Fruit fly (Drosophila melanogaster) whole organism, embryonic: ENCODE data around the gene CG10738.

Experiments
- Bteb2 ChIP-seq: fragments of 200-800 bp; sonication (Bioruptor generic); optimal IDR thresholded peaks from 2 replicates; lab custom pipeline; 2016; ENCODE audit warnings: missing biosample characterization, missing genetic modification characterization
- CG10366 ChIP-seq: fragments of 200-800 bp; sonication (Bioruptor generic); IDR thresholded peaks from 2 replicates; pipeline ENCODE4 v1.3.6; 2022; ENCODE audit warnings: missing biosample characterization, missing genetic modification characterization
- CG11085 ChIP-seq: fragments of 200-800 bp; sonication (Bioruptor generic); IDR thresholded peaks from 2 replicates; pipeline ENCODE4 v1.3.6; 2022; ENCODE audit warnings: missing biosample characterization, missing genetic modification characterization
- CG11560 ChIP-seq: fragments of 200-800 bp; sonication (Bioruptor generic); IDR thresholded peaks from 3 replicates; pipeline ENCODE4 v1.3.6; 2022; ENCODE audit warnings: missing biosample characterization, missing genetic modification characterization
- CG11696 ChIP-seq: fragments of 200-800 bp; sonication (Bioruptor generic); IDR thresholded peaks from 2 replicates; pipeline ENCODE4 v1.3.6; 2022; ENCODE audit warnings: missing biosample characterization, missing genetic modification characterization
- CG12236 ChIP-seq: fragments of 200-800 bp; sonication (Bioruptor generic); optimal IDR thresholded peaks from 2 replicates; lab custom pipeline; 2016; ENCODE audit warnings: missing biosample characterization, missing genetic modification characterization
- CG12391 ChIP-seq: fragments of 200-800 bp; sonication (Bioruptor generic); optimal IDR thresholded peaks from 3 replicates; lab custom pipeline; 2018; ENCODE audit warnings: missing biosample characterization, mild to moderate bottlenecking, missing genetic modification characterization, moderate library complexity
- CG15269 ChIP-seq: fragments of 200-800 bp; sonication (Bioruptor generic); optimal IDR thresholded peaks from 2 replicates; lab custom pipeline; 2018; ENCODE audit warnings: missing biosample characterization, mild to moderate bottlenecking, missing genetic modification characterization, moderate library complexity
- CG17361 ChIP-seq: fragments of 200-800 bp; sonication (Bioruptor generic); IDR thresholded peaks from 3 replicates; pipeline ENCODE4 v1.3.6; 2022; ENCODE audit warnings: missing biosample characterization, missing genetic modification characterization
- CG18011 ChIP-seq: fragments of 200-800 bp; sonication (Bioruptor generic); optimal IDR thresholded peaks from 2 replicates; lab custom pipeline; 2017; ENCODE audit warnings: missing biosample characterization, missing genetic modification characterization, mild to moderate bottlenecking, moderate library complexity, missing genotype
- CG2678 ChIP-seq: fragments of 200-800 bp; sonication (Bioruptor generic); optimal IDR thresholded peaks from 3 replicates; lab custom pipeline; 2019; ENCODE audit warnings: missing biosample characterization, mild to moderate bottlenecking, missing genetic modification characterization, moderate library complexity
- CG3995 ChIP-seq: fragments of 200-800 bp; sonication (Bioruptor generic); optimal IDR thresholded peaks from 3 replicates; lab custom pipeline; 2016; ENCODE audit warnings: missing biosample characterization, missing genetic modification characterization
- CG5180 ChIP-seq: fragments of 200-800 bp; sonication (Bioruptor generic); optimal IDR thresholded peaks from 3 replicates; lab custom pipeline; 2017; ENCODE audit warnings: missing biosample characterization, missing genetic modification characterization, mild to moderate bottlenecking, moderate library complexity, missing genetic modification reagents
- CG6654 ChIP-seq: fragments of 200-800 bp; sonication (Bioruptor generic); optimal IDR thresholded peaks from 2 replicates; lab custom pipeline; 2017; ENCODE audit warnings: missing biosample characterization, mild to moderate bottlenecking, missing genetic modification characterization
- CG6689 ChIP-seq: fragments of 200-800 bp; sonication (Bioruptor generic); IDR thresholded peaks from 2 replicates; pipeline ENCODE4 v1.3.6; 2022; ENCODE audit warnings: missing biosample characterization, missing genetic modification characterization
- CG8290 ChIP-seq, 3 experiments: fragments of 200-800 bp; sonication (Bioruptor generic); optimal IDR thresholded peaks; 2 replicates each; lab custom pipeline; 2016 to 2019; ENCODE audit warnings: missing biosample characterization in 3 of 3, missing genetic modification characterization in 3 of 3, mild to moderate bottlenecking in 2 of 3, moderate library complexity in 1 of 3
- CG8944 ChIP-seq: fragments of 200-800 bp; sonication (Bioruptor generic); optimal IDR thresholded peaks from 3 replicates; lab custom pipeline; 2016; ENCODE audit warnings: missing biosample characterization, missing genetic modification characterization
- CG9727 ChIP-seq: fragments of 200-800 bp; sonication (Bioruptor generic); optimal IDR thresholded peaks from 3 replicates; lab custom pipeline; 2017; ENCODE audit warnings: missing biosample characterization, mild to moderate bottlenecking, missing genetic modification characterization
- CHES-1-like ChIP-seq: fragments of 200-800 bp; sonication (Bioruptor generic); optimal IDR thresholded peaks from 2 replicates; lab custom pipeline; 2016; ENCODE audit warnings: missing biosample characterization, missing genetic modification characterization
- Fer1 ChIP-seq: fragments of 200-800 bp; sonication (Bioruptor generic); optimal IDR thresholded peaks from 2 replicates; lab custom pipeline; 2017; ENCODE audit warnings: missing biosample characterization, mild to moderate bottlenecking, missing genetic modification characterization
- H15 ChIP-seq: fragments of 200-800 bp; sonication (Bioruptor generic); IDR thresholded peaks from 3 replicates; pipeline ENCODE4 v1.3.6; 2022; ENCODE audit warnings: missing biosample characterization, missing genetic modification characterization
- HmgZ ChIP-seq: fragments of 200-800 bp; sonication (Bioruptor generic); optimal IDR thresholded peaks from 2 replicates; lab custom pipeline; 2018; ENCODE audit warnings: missing biosample characterization, mild to moderate bottlenecking, missing genetic modification characterization
- Nf-YC ChIP-seq: fragments of 200-800 bp; optimal IDR thresholded peaks from 3 replicates; lab custom pipeline; 2019; ENCODE audit warnings: missing biosample characterization, mild to moderate bottlenecking, missing genetic modification characterization, moderate library complexity
- Sin3A ChIP-seq: fragments of >200 bp; optimal IDR thresholded peaks from 2 replicates; lab custom pipeline; 2018
- Taf1 ChIP-seq: fragments of 200-800 bp; sonication (Bioruptor generic); IDR thresholded peaks from 2 replicates; pipeline ENCODE4 v1.3.6; 2022; ENCODE audit warnings: missing biosample characterization, missing genetic modification characterization
- Trl ChIP-seq, 3 experiments: fragments of >200 bp in 2 of 3; fragments of 200-800 bp in 1 of 3; sonication (Bioruptor generic) in 1 of 3; optimal IDR thresholded peaks; 2 replicates in 1 of 3; 3 replicates in 2 of 3; lab custom pipeline; 2016 to 2017; ENCODE audit warnings: missing biosample characterization in 1 of 3, missing genetic modification characterization in 1 of 3
- Vsx1 ChIP-seq: fragments of 200-800 bp; sonication (Bioruptor generic); optimal IDR thresholded peaks from 2 replicates; lab custom pipeline; 2017; ENCODE audit warnings: missing biosample characterization, mild to moderate bottlenecking, missing genetic modification characterization, missing genetic modification reagents
- ac ChIP-seq: fragments of 200-800 bp; sonication (Bioruptor generic); optimal IDR thresholded peaks from 3 replicates; lab custom pipeline; 2017; ENCODE audit warnings: missing biosample characterization, mild to moderate bottlenecking, missing genetic modification characterization
- ash1 ChIP-seq: fragments of 200-800 bp; sonication (Bioruptor generic); optimal IDR thresholded peaks from 2 replicates; lab custom pipeline; 2018; ENCODE audit warnings: missing biosample characterization, mild to moderate bottlenecking, missing genetic modification characterization
- cas ChIP-seq: fragments of 200-800 bp; sonication (Bioruptor generic); IDR thresholded peaks from 2 replicates; pipeline ENCODE4 v1.3.6; 2022; ENCODE audit warnings: missing biosample characterization, missing genetic modification characterization
- corto ChIP-seq: fragments of 200-800 bp; sonication (Bioruptor generic); optimal IDR thresholded peaks from 2 replicates; lab custom pipeline; 2016; ENCODE audit warnings: missing biosample characterization, mild to moderate bottlenecking, missing genetic modification characterization, moderate library complexity
- ftz-f1 ChIP-seq: fragments of 200-800 bp; sonication (Bioruptor generic); optimal IDR thresholded peaks from 2 replicates; lab custom pipeline; 2016; ENCODE audit warnings: missing biosample characterization, missing genetic modification characterization
- fu2 ChIP-seq: fragments of 200-800 bp; sonication (Bioruptor generic); optimal IDR thresholded peaks from 2 replicates; lab custom pipeline; 2016; ENCODE audit warnings: missing biosample characterization, missing genetic modification characterization
- gcm ChIP-seq: fragments of 200-800 bp; sonication (Bioruptor generic); optimal IDR thresholded peaks from 2 replicates; lab custom pipeline; 2019; ENCODE audit warnings: missing biosample characterization, mild to moderate bottlenecking, missing genetic modification characterization, moderate library complexity
- hth ChIP-seq: fragments of >200 bp; optimal IDR thresholded peaks from 2 replicates; lab custom pipeline; 2017; ENCODE audit warnings: inconsistent platforms
- lab ChIP-seq: fragments of 200-800 bp; sonication (Bioruptor generic); optimal IDR thresholded peaks from 3 replicates; lab custom pipeline; 2017; ENCODE audit warnings: missing biosample characterization, missing genetic modification characterization, mild to moderate bottlenecking, moderate library complexity, missing genetic modification reagents
- mirr ChIP-seq: fragments of 200-800 bp; sonication (Bioruptor generic); optimal IDR thresholded peaks from 3 replicates; lab custom pipeline; 2018; ENCODE audit warnings: missing biosample characterization, mild to moderate bottlenecking, missing genetic modification characterization
- org-1 ChIP-seq: fragments of 200-800 bp; sonication (Bioruptor generic); optimal IDR thresholded peaks from 2 replicates; lab custom pipeline; 2017; ENCODE audit warnings: missing biosample characterization, missing genetic modification characterization
- p53 ChIP-seq: fragments of 200-800 bp; sonication (Bioruptor generic); optimal IDR thresholded peaks from 2 replicates; lab custom pipeline; 2016; ENCODE audit warnings: missing biosample characterization, missing genetic modification characterization
- pita ChIP-seq: fragments of 200-800 bp; sonication (Bioruptor generic); optimal IDR thresholded peaks from 2 replicates; lab custom pipeline; 2017; ENCODE audit warnings: missing biosample characterization, mild to moderate bottlenecking, missing genetic modification characterization
- pnt ChIP-seq: fragments of 200-800 bp; sonication (Bioruptor generic); optimal IDR thresholded peaks from 3 replicates; lab custom pipeline; 2016; ENCODE audit warnings: missing biosample characterization, missing genetic modification characterization
- prd ChIP-seq, 3 experiments: fragments of >200 bp in 2 of 3; fragments of 200-800 bp in 1 of 3; sonication (Bioruptor generic) in 1 of 3; optimal IDR thresholded peaks in 2 of 3; IDR thresholded peaks in 1 of 3; 2 replicates in 2 of 3; 3 replicates in 1 of 3; pipeline versions ENCODE4 v1.3.6 to Lab custom; 2017 to 2022; ENCODE audit warnings: missing biosample characterization in 1 of 3, missing genetic modification characterization in 1 of 3
- pzg ChIP-seq: fragments of 200-800 bp; sonication (Bioruptor generic); optimal IDR thresholded peaks from 3 replicates; lab custom pipeline; 2018; ENCODE audit warnings: missing biosample characterization, mild to moderate bottlenecking, missing genetic modification characterization, moderate library complexity
- sens-2 ChIP-seq: fragments of 200-800 bp; sonication (Bioruptor generic); IDR thresholded peaks from 2 replicates; pipeline ENCODE4 v1.3.6; 2022; ENCODE audit warnings: missing biosample characterization, missing genetic modification characterization
- sisA ChIP-seq: fragments of 200-800 bp; sonication (Bioruptor generic); IDR thresholded peaks from 2 replicates; pipeline ENCODE4 v1.3.6; 2022; ENCODE audit warnings: missing biosample characterization, missing genetic modification characterization
- slbo ChIP-seq: fragments of 200-800 bp; sonication (Bioruptor generic); IDR thresholded peaks from 2 replicates; pipeline ENCODE4 v1.3.6; 2022; ENCODE audit warnings: missing biosample characterization, missing genetic modification characterization
- slp2 ChIP-seq: fragments of 200-800 bp; sonication (Bioruptor generic); optimal IDR thresholded peaks from 2 replicates; lab custom pipeline; 2016; ENCODE audit warnings: missing biosample characterization, missing genetic modification characterization
- so ChIP-seq: fragments of 200-800 bp; sonication (Bioruptor generic); IDR thresholded peaks from 3 replicates; pipeline ENCODE4 v1.3.6; 2022; ENCODE audit warnings: missing biosample characterization, missing genetic modification characterization
- tgo ChIP-seq: fragments of 200-800 bp; sonication (Bioruptor generic); IDR thresholded peaks from 3 replicates; pipeline ENCODE4 v1.3.6; 2022; ENCODE audit warnings: missing biosample characterization, missing genetic modification characterization
- ttk ChIP-seq: fragments of 200-800 bp; sonication (Bioruptor generic); IDR thresholded peaks from 2 replicates; pipeline ENCODE4 v2.1.2; 2022; ENCODE audit warnings: missing biosample characterization, missing genetic modification characterization

CG10738 gene

dm6 chr3L:13479609-13480240 is 29.2 kb downstream of the CG10738 start (continued):
- peak; percentile 8 for TF ChIP-seq Fer1
- no peak for TF ChIP-seq gcm (GFP tag; lab: Kevin White, UChicago)
- peak; percentile 69 for TF ChIP-seq slbo (GFP tag; lab: Robert Waterston, UW)
- 0 out of 3 replicates have a peak, but pooled peaks have one; percentile 56 for TF ChIP-seq so (GFP tag; lab: Robert Waterston, UW)
- no peak for TF ChIP-seq ttk
- TF ChIP-seq Trl (optimal IDR thresholded peaks at IDR 0.05; lab: Kevin White, UChicago), result peak in 1 of 2 experiments; percentile 23
- TF ChIP-seq Trl (GFP tag; optimal IDR thresholded peaks at IDR 0.05; lab: Kevin White, UChicago), result no peak
- no peak for TF ChIP-seq H15 (GFP tag; lab: Robert Waterston, UW)
- TF ChIP-seq corto, result no peak
- no peak for TF ChIP-seq sens-2 (GFP tag; lab: Robert Waterston, UW)
- peak; percentile 0 for TF ChIP-seq CG3995 (GFP tag; lab: Kevin White, UChicago)
- TF ChIP-seq cas (GFP tag; lab: Robert Waterston, UW), result no peak
- TF ChIP-seq Bteb2 (GFP tag; lab: Kevin White, UChicago), result peak; percentile 1
- TF ChIP-seq CG17361 (GFP tag; lab: Robert Waterston, UW), result peak; percentile 67; the same call in 2 of the 3 replicates
- TF ChIP-seq prd (optimal IDR thresholded peaks at IDR 0.05; lab: Kevin White, UChicago), result no peak
- 0 out of 3 replicates have a peak, but pooled peaks have one; percentile 38 for TF ChIP-seq prd (GFP tag; IDR thresholded peaks at IDR 0.05; lab: Robert Waterston, UW)
- peak; percentile 39 for TF ChIP-seq sisA (GFP tag; lab: Robert Waterston, UW)
- peak; percentile 46 for TF ChIP-seq CG12391
- no peak for TF ChIP-seq CG12236 (GFP tag; lab: Kevin White, UChicago)
- no peak for TF ChIP-seq Taf1
- TF ChIP-seq hth (lab: Kevin White, UChicago), result no peak
- TF ChIP-seq CG10366 (GFP tag; lab: Robert Waterston, UW), result 0 out of 2 replicates have a peak, but pooled peaks have one; percentile 26
- peak; percentile 15 for TF ChIP-seq CG6654 (GFP tag; lab: Kevin White, UChicago)
- TF ChIP-seq Nf-YC, result peak; percentile 57
- TF ChIP-seq Vsx1 (GFP tag; lab: Kevin White, UChicago), result no peak
- TF ChIP-seq CHES-1-like (GFP tag; lab: Kevin White, UChicago), result no peak
- TF ChIP-seq pnt (GFP tag; lab: Kevin White, UChicago), result no peak
- TF ChIP-seq CG6689 (GFP tag; lab: Robert Waterston, UW), result peak; percentile 38
- TF ChIP-seq CG18011 (GFP tag; lab: Kevin White, UChicago), result peak; percentile 44
- no peak; the same call in 1 of the 3 replicates for TF ChIP-seq tgo (GFP tag; lab: Robert Waterston, UW)
- TF ChIP-seq CG5180 (GFP tag; lab: Kevin White, UChicago), result peak; percentile 44
- TF ChIP-seq ac (GFP tag; lab: Kevin White, UChicago), result no peak
- peak; percentile 76 for TF ChIP-seq CG2678
- no peak for TF ChIP-seq mirr (GFP tag; lab: Kevin White, UChicago)
- TF ChIP-seq CG11696 (GFP tag; lab: Robert Waterston, UW), result no peak
- TF ChIP-seq slp2, result no peak
- no peak for TF ChIP-seq CG8290 (GFP tag; optimal IDR thresholded peaks at IDR 0.05; lab: Kevin White, UChicago)
- TF ChIP-seq CG8290 (tag; optimal IDR thresholded peaks at IDR 0.05; lab: Kevin White, UChicago), result peak in 1 of 2 experiments; percentile 42
- TF ChIP-seq CG11085 (GFP tag; lab: Robert Waterston, UW), result no peak
- peak; percentile 78 for TF ChIP-seq lab (GFP tag; lab: Kevin White, UChicago)
- no peak for TF ChIP-seq pzg (GFP tag; lab: Kevin White, UChicago)
- no peak for TF ChIP-seq CG11560 (tag; lab: Robert Waterston, UW)
- TF ChIP-seq pita (GFP tag; lab: Kevin White, UChicago), result no peak
- no peak for TF ChIP-seq ash1 (GFP tag; lab: Kevin White, UChicago)
- TF ChIP-seq CG15269 (tag; lab: Kevin White, UChicago), result peak; percentile 64
- no peak for TF ChIP-seq p53 (GFP tag; lab: Kevin White, UChicago)
- no peak for TF ChIP-seq Sin3A (lab: Kevin White, UChicago)
- peak; percentile 8 for TF ChIP-seq CG8944 (GFP tag; lab: Kevin White, UChicago)
- TF ChIP-seq org-1 (GFP tag; lab: Kevin White, UChicago), result peak; percentile 5
- peak; percentile 62 for TF ChIP-seq CG9727 (GFP tag; lab: Kevin White, UChicago)
- no peak for TF ChIP-seq ftz-f1
- peak; percentile 25 for TF ChIP-seq fu2 (GFP tag; lab: Kevin White, UChicago)
- no peak for TF ChIP-seq HmgZ (tag; lab: Kevin White, UChicago)
